Fruit fly (Drosophila melanogaster): ENCODE data around the gene CG9555.

CG9555 gene

dm6 chr2L:8951184-8951934 lies 40.2 kb upstream of the CG9555 start, which contains the start of gene C1GalTA (continued):
- TF ChIP-seq ara (GFP tag; IDR thresholded peaks at IDR 0.05) (peak; percentile 92), BtbVII (GFP tag; optimal IDR thresholded peaks at IDR 0.05) (peak; percentile 98), trh (GFP tag; optimal IDR thresholded peaks at IDR 0.05) (peak; percentile 91), hb (GFP tag; IDR thresholded peaks at IDR 0.05; ENCODE audit: partially characterized antibody) (no peak), D19A (tag; optimal IDR thresholded peaks at IDR 0.05) (peak; percentile 98), phol (tag; optimal IDR thresholded peaks at IDR 0.05) (peak; percentile 99), Optix (GFP tag; IDR thresholded peaks at IDR 0.05) (0 out of 3 replicates have a peak, but pooled peaks have one; percentile 62), Bteb2 (GFP tag; optimal IDR thresholded peaks at IDR 0.05) (peak; percentile 78), NC2β (GFP tag; optimal IDR thresholded peaks at IDR 0.05) (no peak), CG11456 (GFP tag; IDR thresholded peaks at IDR 0.05) (no peak; the same call in 2 of the 3 replicates), Lhr (GFP tag; optimal IDR thresholded peaks at IDR 0.05) (peak; percentile 91), run (tag; optimal IDR thresholded peaks at IDR 0.05) (peak; percentile 97), pho (GFP tag; optimal IDR thresholded peaks at IDR 0.05) (peak; percentile 67), HmgD (GFP tag; optimal IDR thresholded peaks at IDR 0.05) (no peak), CG15073 (GFP tag; optimal IDR thresholded peaks at IDR 0.05) (peak; percentile 35), Oli (tag; optimal IDR thresholded peaks at IDR 0.05) (peak; percentile 98), CG4424 (GFP tag; optimal IDR thresholded peaks at IDR 0.05) (peak; percentile 96), CG1832 (GFP tag; optimal IDR thresholded peaks at IDR 0.05) (no peak), Ets97D (GFP tag; optimal IDR thresholded peaks at IDR 0.05) (no peak), usp (GFP tag; optimal IDR thresholded peaks at IDR 0.05) (no peak), CG12942 (GFP tag; optimal IDR thresholded peaks at IDR 0.05) (peak; percentile 92), Trl (optimal IDR thresholded peaks at IDR 0.05) (peak; percentile 79 to 92), Trl (GFP tag; optimal IDR thresholded peaks at IDR 0.05) (peak; percentile 67), CG6791 (GFP tag; IDR thresholded peaks at IDR 0.05; ENCODE audit: partially characterized antibody) (no peak), Myb (GFP tag; optimal IDR thresholded peaks at IDR 0.05) (peak; percentile 38), CG7745 (tag; optimal IDR thresholded peaks at IDR 0.05) (peak; percentile 35), CG8290 (GFP tag; optimal IDR thresholded peaks at IDR 0.05) (peak; percentile 95), CG8290 (tag; optimal IDR thresholded peaks at IDR 0.05) (peak in 1 of 2 experiments; percentile 19), CG14014 (GFP tag; IDR thresholded peaks at IDR 0.05) (peak; percentile 95), CrebB (tag; optimal IDR thresholded peaks at IDR 0.05) (peak; percentile 98), B-H2 (GFP tag; optimal IDR thresholded peaks at IDR 0.05) (peak; percentile 94), CG9727 (GFP tag; optimal IDR thresholded peaks at IDR 0.05) (peak; percentile 99), CG6689 (GFP tag; IDR thresholded peaks at IDR 0.05) (peak; percentile 98), kay (GFP tag; optimal IDR thresholded peaks at IDR 0.05) (peak; percentile 91), Stat92E (GFP tag; optimal IDR thresholded peaks at IDR 0.05) (peak in 1 of 3 experiments; percentile 99), CG33213 (GFP tag; optimal IDR thresholded peaks at IDR 0.05) (peak; percentile 50), caup (GFP tag; optimal IDR thresholded peaks at IDR 0.05; ENCODE audit: severe bottlenecking) (peak; percentile 96), sqz (GFP tag; optimal IDR thresholded peaks at IDR 0.05) (peak; percentile 98), CG7271 (tag; optimal IDR thresholded peaks at IDR 0.05) (peak; percentile 97), CG15601 (tag; optimal IDR thresholded peaks at IDR 0.05) (peak; percentile 97), ken (GFP tag; IDR thresholded peaks at IDR 0.05) (peak; percentile 80), nerfin-2 (GFP tag; IDR thresholded peaks at IDR 0.05; ENCODE audit: partially characterized antibody) (no peak), CG14441 (GFP tag; IDR thresholded peaks at IDR 0.05) (peak; percentile 88), Antp (GFP tag; optimal IDR thresholded peaks at IDR 0.05) (peak; percentile 53), tx (GFP tag; optimal IDR thresholded peaks at IDR 0.05) (peak; percentile 6), CG10543 (GFP tag; optimal IDR thresholded peaks at IDR 0.05) (peak; percentile 95), tin (GFP tag; optimal IDR thresholded peaks at IDR 0.05) (peak; percentile 92), fd102C (GFP tag; optimal IDR thresholded peaks at IDR 0.05) (no peak), CG12104 (GFP tag; optimal IDR thresholded peaks at IDR 0.05) (peak; percentile 97), Fer1 (GFP tag; optimal IDR thresholded peaks at IDR 0.05) (peak; percentile 98)

Data from whole organism, embryonic.